Fruit fly (Drosophila melanogaster) whole organism, embryonic: ENCODE measurements around the gene CG8419.

Experiments used
- Atf3 ChIP-seq: fragments of 200-800 bp; sonication (Bioruptor generic); optimal IDR thresholded peaks from 3 replicates; lab custom pipeline; 2016; ENCODE audit warnings: missing biosample characterization, missing genetic modification characterization
- C15 ChIP-seq: fragments of 200-800 bp; sonication (Bioruptor generic); IDR thresholded peaks from 3 replicates; pipeline ENCODE4 v1.3.6; 2022; ENCODE audit warnings: missing biosample characterization, missing genetic modification characterization
- CG10274 ChIP-seq: fragments of 200-800 bp; sonication (Bioruptor generic); optimal IDR thresholded peaks from 3 replicates; lab custom pipeline; 2017; ENCODE audit warnings: missing biosample characterization, mild to moderate bottlenecking, missing genetic modification characterization
- CG1233 ChIP-seq: fragments of 200-800 bp; sonication (Bioruptor generic); optimal IDR thresholded peaks from 4 replicates; lab custom pipeline; 2018; ENCODE audit warnings: missing biosample characterization, mild to moderate bottlenecking, missing genetic modification characterization
- CG13287 ChIP-seq: fragments of 200-800 bp; sonication (Bioruptor generic); IDR thresholded peaks from 2 replicates; pipeline ENCODE4 v1.3.6; 2022; ENCODE audit warnings: missing biosample characterization, missing genetic modification characterization; ENCODE audit not compliant: partially characterized antibody
- CG13894 ChIP-seq: fragments of 200-800 bp; sonication (Bioruptor generic); optimal IDR thresholded peaks from 3 replicates; lab custom pipeline; 2018; ENCODE audit warnings: missing biosample characterization, mild to moderate bottlenecking, missing genetic modification characterization, moderate library complexity
- CG14710 ChIP-seq: fragments of 200-800 bp; sonication (Bioruptor generic); optimal IDR thresholded peaks from 3 replicates; lab custom pipeline; 2019; ENCODE audit warnings: missing biosample characterization, mild to moderate bottlenecking, missing genetic modification characterization, moderate library complexity
- CG1529 ChIP-seq: fragments of 200-800 bp; sonication (Bioruptor generic); optimal IDR thresholded peaks from 3 replicates; lab custom pipeline; 2018; ENCODE audit warnings: missing biosample characterization, missing genetic modification characterization
- CG17359 ChIP-seq: fragments of 200-800 bp; sonication (Bioruptor generic); optimal IDR thresholded peaks from 3 replicates; lab custom pipeline; 2018; ENCODE audit warnings: missing biosample characterization, mild to moderate bottlenecking, missing genetic modification characterization, moderate library complexity
- CG17912 ChIP-seq: fragments of 200-800 bp; sonication (Bioruptor generic); optimal IDR thresholded peaks from 2 replicates; lab custom pipeline; 2018; ENCODE audit warnings: missing biosample characterization, mild to moderate bottlenecking, missing genetic modification characterization
- CG18476 ChIP-seq: fragments of 200-800 bp; sonication (Bioruptor generic); optimal IDR thresholded peaks from 2 replicates; lab custom pipeline; 2016; ENCODE audit warnings: missing biosample characterization, mild to moderate bottlenecking, missing genetic modification characterization
- CG2889 ChIP-seq: fragments of 200-800 bp; sonication (Bioruptor generic); IDR thresholded peaks from 3 replicates; pipeline ENCODE4 v1.3.6; 2022; ENCODE audit warnings: missing biosample characterization, missing genetic modification characterization
- CG31365 ChIP-seq: fragments of 200-800 bp; sonication (Bioruptor generic); optimal IDR thresholded peaks from 2 replicates; lab custom pipeline; 2018; ENCODE audit warnings: missing biosample characterization, mild to moderate bottlenecking, missing genetic modification characterization
- CG32772 ChIP-seq: fragments of 200-800 bp; sonication (Bioruptor generic); IDR thresholded peaks from 2 replicates; pipeline ENCODE4 v1.3.6; 2022; ENCODE audit warnings: missing biosample characterization, missing genetic modification characterization
- CG3407 ChIP-seq: fragments of 200-800 bp; sonication (Bioruptor generic); optimal IDR thresholded peaks from 2 replicates; lab custom pipeline; 2018; ENCODE audit warnings: missing biosample characterization, mild to moderate bottlenecking, missing genetic modification characterization
- CG4282 ChIP-seq: fragments of 200-800 bp; sonication (Bioruptor generic); optimal IDR thresholded peaks from 2 replicates; lab custom pipeline; 2016; ENCODE audit warnings: missing biosample characterization, missing genetic modification characterization
- CG4854 ChIP-seq: fragments of 200-800 bp; sonication (Bioruptor generic); optimal IDR thresholded peaks from 2 replicates; lab custom pipeline; 2016; ENCODE audit warnings: missing biosample characterization, missing genetic modification characterization, inconsistent platforms
- CG5245 ChIP-seq: fragments of 200-800 bp; sonication (Bioruptor generic); optimal IDR thresholded peaks from 3 replicates; lab custom pipeline; 2016; ENCODE audit warnings: missing biosample characterization, missing genetic modification characterization
- CG6683 ChIP-seq: fragments of 200-800 bp; sonication (Bioruptor generic); optimal IDR thresholded peaks from 2 replicates; lab custom pipeline; 2017; ENCODE audit warnings: missing biosample characterization, mild to moderate bottlenecking, missing genetic modification characterization, missing genetic modification reagents
- CG6791 ChIP-seq: fragments of 200-800 bp; sonication (Bioruptor generic); IDR thresholded peaks from 3 replicates; pipeline ENCODE4 v1.3.6; 2022; ENCODE audit warnings: missing biosample characterization, missing genetic modification characterization; ENCODE audit not compliant: partially characterized antibody
- CG9437 ChIP-seq: fragments of 200-800 bp; sonication (Bioruptor generic); optimal IDR thresholded peaks from 2 replicates; lab custom pipeline; 2018; ENCODE audit warnings: missing biosample characterization, mild to moderate bottlenecking, missing genetic modification characterization
- Chrac-16 ChIP-seq: fragments of 200-800 bp; sonication (Bioruptor generic); optimal IDR thresholded peaks from 3 replicates; lab custom pipeline; 2016; ENCODE audit warnings: missing biosample characterization, missing genetic modification characterization
- CrebB ChIP-seq: fragments of 200-800 bp; sonication (Bioruptor generic); optimal IDR thresholded peaks from 3 replicates; lab custom pipeline; 2018; ENCODE audit warnings: missing biosample characterization, mild to moderate bottlenecking, missing genetic modification characterization
- Dek ChIP-seq: fragments of 200-800 bp; sonication (Bioruptor generic); optimal IDR thresholded peaks from 3 replicates; lab custom pipeline; 2019; ENCODE audit warnings: missing biosample characterization, mild to moderate bottlenecking, missing genetic modification characterization, moderate library complexity
- HLHmδ ChIP-seq: fragments of 200-800 bp; sonication (Bioruptor generic); optimal IDR thresholded peaks from 2 replicates; lab custom pipeline; 2018; ENCODE audit warnings: missing biosample characterization, mild to moderate bottlenecking, missing genetic modification characterization, moderate library complexity
- HmgZ ChIP-seq: fragments of 200-800 bp; sonication (Bioruptor generic); optimal IDR thresholded peaks from 2 replicates; lab custom pipeline; 2018; ENCODE audit warnings: missing biosample characterization, mild to moderate bottlenecking, missing genetic modification characterization
- Hr51 ChIP-seq, 2 experiments: fragments of 200-800 bp; sonication (Bioruptor generic); optimal IDR thresholded peaks; 2 replicates in 1 of 2; 3 replicates in 1 of 2; lab custom pipeline; 2016 to 2018; ENCODE audit warnings: missing biosample characterization in 2 of 2, missing genetic modification characterization in 2 of 2, mild to moderate bottlenecking in 1 of 2, moderate library complexity in 1 of 2
- Mad ChIP-seq: fragments of 200-800 bp; sonication (Bioruptor generic); optimal IDR thresholded peaks from 2 replicates; lab custom pipeline; 2016; ENCODE audit warnings: missing biosample characterization, missing genetic modification characterization
- Med ChIP-seq: fragments of 200-800 bp; sonication (Bioruptor generic); peaks from one replicate; lab custom pipeline; 2016; ENCODE audit warnings: missing biosample characterization, missing genetic modification characterization, mild to moderate bottlenecking, inconsistent platforms, moderate library complexity
- Oli ChIP-seq: fragments of 200-800 bp; sonication (Bioruptor generic); optimal IDR thresholded peaks from 2 replicates; lab custom pipeline; 2018; ENCODE audit warnings: missing biosample characterization, mild to moderate bottlenecking, missing genetic modification characterization, moderate library complexity
- Ravus ChIP-seq: fragments of 200-800 bp; sonication (Bioruptor generic); IDR thresholded peaks from 2 replicates; pipeline ENCODE4 v1.3.6; 2022; ENCODE audit warnings: missing biosample characterization, missing genetic modification characterization
- Rfx ChIP-seq: fragments of 200-800 bp; sonication (Bioruptor generic); IDR thresholded peaks from 2 replicates; pipeline ENCODE4 v1.3.6; 2022; ENCODE audit warnings: missing biosample characterization, missing genetic modification characterization
- TFAM ChIP-seq: fragments of 200-800 bp; sonication (Bioruptor generic); optimal IDR thresholded peaks from 2 replicates; lab custom pipeline; 2017; ENCODE audit warnings: missing biosample characterization, missing genetic modification characterization, inconsistent platforms
- bigmax ChIP-seq: fragments of 200-800 bp; sonication (Bioruptor generic); optimal IDR thresholded peaks from 2 replicates; lab custom pipeline; 2018; ENCODE audit warnings: missing biosample characterization, mild to moderate bottlenecking, missing genetic modification characterization
- chinmo ChIP-seq: fragments of 200-800 bp; sonication (Bioruptor generic); IDR thresholded peaks from 4 replicates; pipeline ENCODE4 v1.3.6; 2022; ENCODE audit warnings: missing biosample characterization, missing genetic modification characterization; ENCODE audit not compliant: partially characterized antibody
- chn ChIP-seq: fragments of 200-800 bp; sonication (Bioruptor generic); optimal IDR thresholded peaks from 2 replicates; lab custom pipeline; 2016; ENCODE audit warnings: missing biosample characterization, missing genetic modification characterization
- danr ChIP-seq: fragments of 200-800 bp; sonication (Bioruptor generic); IDR thresholded peaks from 2 replicates; pipeline ENCODE4 v1.3.6; 2022; ENCODE audit warnings: missing biosample characterization, missing genetic modification characterization
- h ChIP-seq: fragments of >200 bp; optimal IDR thresholded peaks from 2 replicates; lab custom pipeline; 2017
- her ChIP-seq: fragments of 200-800 bp; sonication (Bioruptor generic); optimal IDR thresholded peaks from 2 replicates; lab custom pipeline; 2016; ENCODE audit warnings: missing biosample characterization, missing genetic modification characterization
- ind ChIP-seq: fragments of 200-800 bp; sonication (Bioruptor generic); optimal IDR thresholded peaks from 3 replicates; lab custom pipeline; 2016; ENCODE audit warnings: missing biosample characterization, missing genetic modification characterization
- kni ChIP-seq: fragments of 200-800 bp; sonication (Bioruptor generic); optimal IDR thresholded peaks from 3 replicates; lab custom pipeline; 2017; ENCODE audit warnings: mild to moderate bottlenecking, missing biosample characterization, missing genetic modification reagents, missing genetic modification characterization
- lbe ChIP-seq: fragments of 200-800 bp; sonication (Bioruptor generic); optimal IDR thresholded peaks from 2 replicates; lab custom pipeline; 2016; ENCODE audit warnings: missing biosample characterization, mild to moderate bottlenecking, missing genetic modification characterization
- maf-S ChIP-seq: fragments of 200-800 bp; sonication (Bioruptor generic); optimal IDR thresholded peaks from 2 replicates; lab custom pipeline; 2016; ENCODE audit warnings: missing biosample characterization, missing genetic modification characterization
- mirr ChIP-seq: fragments of 200-800 bp; sonication (Bioruptor generic); optimal IDR thresholded peaks from 3 replicates; lab custom pipeline; 2018; ENCODE audit warnings: missing biosample characterization, mild to moderate bottlenecking, missing genetic modification characterization
- oc ChIP-seq: fragments of 200-800 bp; sonication (Bioruptor generic); optimal IDR thresholded peaks from 2 replicates; lab custom pipeline; 2018; ENCODE audit warnings: missing biosample characterization, mild to moderate bottlenecking, missing genetic modification characterization, moderate library complexity
- pum ChIP-seq: fragments of 200-800 bp; sonication (Bioruptor generic); optimal IDR thresholded peaks from 2 replicates; lab custom pipeline; 2016; ENCODE audit warnings: missing biosample characterization, missing genetic modification characterization
- repo ChIP-seq: fragments of 200-800 bp; sonication (Bioruptor generic); optimal IDR thresholded peaks from 2 replicates; lab custom pipeline; 2016; ENCODE audit warnings: missing biosample characterization, missing genetic modification characterization
- seq ChIP-seq: fragments of 200-800 bp; sonication (Bioruptor generic); IDR thresholded peaks from 2 replicates; pipeline ENCODE4 v1.3.6; 2022; ENCODE audit warnings: missing biosample characterization, missing genetic modification characterization
- slp2 ChIP-seq: fragments of 200-800 bp; sonication (Bioruptor generic); optimal IDR thresholded peaks from 2 replicates; lab custom pipeline; 2016; ENCODE audit warnings: missing biosample characterization, missing genetic modification characterization
- tio ChIP-seq: fragments of 200-800 bp; sonication (Bioruptor generic); optimal IDR thresholded peaks from 2 replicates; lab custom pipeline; 2017; ENCODE audit warnings: missing biosample characterization, missing genetic modification characterization, inconsistent platforms
- tll ChIP-seq, 2 experiments: fragments of 200-800 bp in 1 of 2; fragments of >200 bp in 1 of 2; sonication (Bioruptor generic) in 1 of 2; optimal IDR thresholded peaks; 2 replicates each; lab custom pipeline; 2017 to 2019; ENCODE audit warnings: missing biosample characterization in 2 of 2, missing genetic modification characterization in 2 of 2, mild to moderate bottlenecking in 1 of 2, moderate library complexity in 1 of 2

The CG8419 gene

dm6 chr2L:8211070-8211469, 5.1 kb downstream of the CG8419 start, which contains the start of gene Ssb-c31a (continued):
- TF ChIP-seq CG17912 (GFP tag; lab: Kevin White, UChicago) (no peak), maf-S (GFP tag; lab: Kevin White, UChicago) (peak; percentile 51), CG32772 (GFP tag; lab: Robert Waterston, UW) (no peak), chn (peak; percentile 52), CG14710 (tag; lab: Kevin White, UChicago) (peak; percentile 71), kni (GFP tag; lab: Kevin White, UChicago) (no peak), CG1233 (GFP tag; lab: Kevin White, UChicago) (peak; percentile 31), Hr51 (GFP tag; optimal IDR thresholded peaks at IDR 0.05; lab: Kevin White, UChicago) (peak; percentile 31 to 48), CG2889 (GFP tag; lab: Robert Waterston, UW) (no peak), slp2 (peak; percentile 25), Mad (peak; percentile 58), Rfx (GFP tag; lab: Robert Waterston, UW) (peak; percentile 64), ind (GFP tag; lab: Kevin White, UChicago) (peak; percentile 58), Med (GFP tag; lab: Kevin White, UChicago) (peak; percentile 89), Chrac-16 (GFP tag; lab: Kevin White, UChicago) (peak; percentile 62), CG17359 (tag; lab: Kevin White, UChicago) (peak; percentile 24), Oli (peak; percentile 19), HLHmδ (GFP tag; lab: Kevin White, UChicago) (no peak), CG4282 (GFP tag; lab: Kevin White, UChicago) (no peak), CG6791 (GFP tag; lab: Robert Waterston, UW) (no peak), danr (no peak), tll (GFP tag; optimal IDR thresholded peaks at IDR 0.05; lab: Kevin White, UChicago) (peak in 1 of 2 experiments; percentile 21), CG3407 (GFP tag; lab: Kevin White, UChicago) (peak; percentile 18), repo (GFP tag; lab: Kevin White, UChicago) (peak; percentile 22), CG1529 (GFP tag; lab: Kevin White, UChicago) (peak; percentile 23), seq (GFP tag; lab: Robert Waterston, UW) (no peak), h (lab: Kevin White, UChicago) (no peak), CG10274 (no peak), lbe (GFP tag; lab: Kevin White, UChicago) (peak; percentile 73), C15 (GFP tag; lab: Robert Waterston, UW) (no peak), pum (GFP tag; lab: Kevin White, UChicago) (peak; percentile 59), CrebB (tag; lab: Kevin White, UChicago) (peak; percentile 27), HmgZ (tag; lab: Kevin White, UChicago) (peak; percentile 78), CG13894 (tag; lab: Kevin White, UChicago) (no peak), CG9437 (GFP tag; lab: Kevin White, UChicago) (peak; percentile 53), TFAM (no peak), CG18476 (GFP tag; lab: Kevin White, UChicago) (peak; percentile 49), her (GFP tag; lab: Kevin White, UChicago) (peak; percentile 5), chinmo (GFP tag; lab: Robert Waterston, UW) (0 out of 4 replicates have a peak, but pooled peaks have one; percentile 47), CG31365 (tag; lab: Kevin White, UChicago) (no peak), tio (GFP tag; lab: Kevin White, UChicago) (no peak), bigmax (GFP tag; lab: Kevin White, UChicago) (no peak), CG6683 (no peak), CG4854 (GFP tag; lab: Kevin White, UChicago) (peak; percentile 45), CG5245 (GFP tag; lab: Kevin White, UChicago) (no peak), Dek (tag; lab: Kevin White, UChicago) (no peak), oc (tag; lab: Kevin White, UChicago) (no peak), Ravus (GFP tag; lab: Robert Waterston, UW) (no peak), CG13287 (GFP tag; lab: Robert Waterston, UW) (peak; percentile 88), Atf3 (GFP tag; lab: Kevin White, UChicago) (no peak), mirr (no peak)
